Worm (Caenorhabditis elegans): ENCODE data around the gene algn-2.

Gene algn-2

ce11 chrII:5426054-5426453 is 51.0 kb downstream of the algn-2 start (continued):
- TF ChIP-seq nhr-71 (tag; optimal IDR thresholded peaks at IDR 0.05) = peak; percentile 78
- peak in 1 of 2 experiments; percentile 62 for TF ChIP-seq mdl-1 (tag; optimal IDR thresholded peaks at IDR 0.05)
- peak; percentile 45 to 55 for TF ChIP-seq efl-1 (optimal IDR thresholded peaks at IDR 0.05)
- peak; percentile 45 to 89 for TF ChIP-seq efl-1 (GFP tag; optimal IDR thresholded peaks at IDR 0.05 in 1 of 2)
- peak; percentile 70 for TF ChIP-seq mep-1 (tag; optimal IDR thresholded peaks at IDR 0.05)
- peak; percentile 12 for TF ChIP-seq lir-3 (tag; optimal IDR thresholded peaks at IDR 0.05; ENCODE audit: poor library complexity)
- TF ChIP-seq irx-1 (tag; optimal IDR thresholded peaks at IDR 0.05) = no peak
- TF ChIP-seq ces-1 (GFP tag; optimal IDR thresholded peaks at IDR 0.05) = no peak
- no peak for TF ChIP-seq nhr-77 (tag; optimal IDR thresholded peaks at IDR 0.05)
- TF ChIP-seq snpc-4 (tag; optimal IDR thresholded peaks at IDR 0.05) = peak; percentile 6
- peak; percentile 37 for TF ChIP-seq lin-13 (GFP tag; optimal IDR thresholded peaks at IDR 0.05)
- peak; percentile 17 for TF ChIP-seq nhr-90 (tag; optimal IDR thresholded peaks at IDR 0.05; ENCODE audit: poor library complexity)
- peak; percentile 34 for TF ChIP-seq F16B12.6 (tag; optimal IDR thresholded peaks at IDR 0.05)
- TF ChIP-seq sptf-1 (tag; optimal IDR thresholded peaks at IDR 0.05) = no peak
- TF ChIP-seq hpl-2 (GFP tag; optimal IDR thresholded peaks at IDR 0.05) = no peak
- TF ChIP-seq vab-15 (tag; optimal IDR thresholded peaks at IDR 0.05) = no peak
- peak; percentile 34 for TF ChIP-seq blmp-1 (tag; optimal IDR thresholded peaks at IDR 0.05)
- TF ChIP-seq ceh-88 (GFP tag; IDR thresholded peaks at IDR 0.05) = no peak
- TF ChIP-seq aha-1 (tag; optimal IDR thresholded peaks at IDR 0.05) = no peak
- no peak for TF ChIP-seq mef-2 (tag; optimal IDR thresholded peaks at IDR 0.05)
- peak; percentile 59 for TF ChIP-seq elt-2 (tag; optimal IDR thresholded peaks at IDR 0.05)
- TF ChIP-seq nhr-19 (GFP tag; conservative IDR thresholded peaks at IDR 0.05) = peak; percentile 21; the same call in 1 of the 2 replicates
- no peak for TF ChIP-seq nhr-84 (tag; optimal IDR thresholded peaks at IDR 0.05)
- TF ChIP-seq aly-2 (tag; optimal IDR thresholded peaks at IDR 0.05) = no peak
- no peak for TF ChIP-seq tbx-2 (tag; optimal IDR thresholded peaks at IDR 0.05)
- TF ChIP-seq dpl-1 (GFP tag; optimal IDR thresholded peaks at IDR 0.05) = peak; percentile 21 to 60 (median 58)
- TF ChIP-seq fkh-4 (tag; optimal IDR thresholded peaks at IDR 0.05; ENCODE audit: borderline replicate concordance) = no peak
- no peak for TF ChIP-seq nhr-76 (tag; optimal IDR thresholded peaks at IDR 0.05)
- TF ChIP-seq lin-35 (GFP tag; optimal IDR thresholded peaks at IDR 0.05) = peak; percentile 60 to 78
- TF ChIP-seq C16A3.4 (tag; optimal IDR thresholded peaks at IDR 0.05) = peak; percentile 55
- TF ChIP-seq snu-23 (GFP tag; optimal IDR thresholded peaks at IDR 0.05) = peak; percentile 81
- no peak for TF ChIP-seq fkh-10 (GFP tag; optimal IDR thresholded peaks at IDR 0.05)
- TF ChIP-seq elt-3 (tag; optimal IDR thresholded peaks at IDR 0.05) = peak in 1 of 6 experiments; percentile 74
- no peak for TF ChIP-seq sup-37 (GFP tag; optimal IDR thresholded peaks at IDR 0.05)
- TF ChIP-seq hlh-4 (tag; optimal IDR thresholded peaks at IDR 0.05) = no peak
- TF ChIP-seq hlh-17 (GFP tag; optimal IDR thresholded peaks at IDR 0.05; ENCODE audit: borderline replicate concordance) = no peak
- TF ChIP-seq nhr-20 (tag; optimal IDR thresholded peaks at IDR 0.05) = peak; percentile 60
- TF ChIP-seq ceh-63 (GFP tag; optimal IDR thresholded peaks at IDR 0.05) = no peak
- TF ChIP-seq mab-9 (GFP tag; IDR thresholded peaks at IDR 0.05) = no peak
- no peak for TF ChIP-seq fkh-8 (tag; optimal IDR thresholded peaks at IDR 0.05)
- TF ChIP-seq unc-130 (tag; optimal IDR thresholded peaks at IDR 0.05) = no peak
- no peak for TF ChIP-seq grh-1 (GFP tag; IDR thresholded peaks at IDR 0.05)
- TF ChIP-seq nhr-47 (tag; optimal IDR thresholded peaks at IDR 0.05) = peak; percentile 45
- no peak for TF ChIP-seq sox-4 (tag; optimal IDR thresholded peaks at IDR 0.05)
- no peak for TF ChIP-seq lin-39 (tag; optimal IDR thresholded peaks at IDR 0.05)
- no peak for TF ChIP-seq pqm-1 (tag; optimal IDR thresholded peaks at IDR 0.05)
- TF ChIP-seq lsy-2 (tag; optimal IDR thresholded peaks at IDR 0.05) = peak; percentile 56 to 73
- no peak for TF ChIP-seq nhr-11 (tag; optimal IDR thresholded peaks at IDR 0.05)
- no peak for TF ChIP-seq nhr-12 (tag; optimal IDR thresholded peaks at IDR 0.05)
- TF ChIP-seq zip-4 (GFP tag; optimal IDR thresholded peaks at IDR 0.05) = no peak
- no peak for TF ChIP-seq egl-27 (tag; optimal IDR thresholded peaks at IDR 0.05)
- TF ChIP-seq C04F5.9 (tag; optimal IDR thresholded peaks at IDR 0.05) = no peak
- TF ChIP-seq egl-13 (tag; optimal IDR thresholded peaks at IDR 0.05) = no peak
